Worm (Caenorhabditis elegans): Measurements from ENCODE around the gene Y57G11B.3.

DNA sequence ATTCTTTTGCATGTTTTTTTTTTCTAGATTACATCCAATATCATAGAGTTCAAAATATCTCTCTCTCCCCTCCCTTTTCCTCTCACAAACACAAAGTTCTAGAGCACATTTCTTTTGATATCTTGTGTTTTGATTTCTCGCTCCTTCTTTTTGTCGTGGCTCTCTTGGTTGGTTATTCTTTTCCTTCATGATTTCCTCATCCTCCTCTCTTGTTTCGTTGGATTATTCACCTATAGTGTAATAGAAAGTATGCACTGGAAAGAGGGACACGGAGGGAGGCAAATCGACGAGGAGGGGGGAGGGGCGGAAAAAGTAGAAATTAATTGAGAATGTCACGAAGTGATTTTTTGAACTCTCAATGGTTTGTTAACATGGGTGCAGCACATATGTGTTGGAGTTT, 32.3 kb upstream of the Y57G11B.3 start:
- TF ChIP-seq F55B11.4 (tag; optimal IDR thresholded peaks at IDR 0.05; ENCODE audit: borderline replicate concordance, insufficient read depth): no peak
- TF ChIP-seq cebp-1 (GFP tag; IDR thresholded peaks at IDR 0.05): no peak
- no peak for TF ChIP-seq cebp-1 (tag; optimal IDR thresholded peaks at IDR 0.05)
- no peak for TF ChIP-seq F49E8.2 (tag; optimal IDR thresholded peaks at IDR 0.05; ENCODE audit: insufficient read depth)
- TF ChIP-seq pha-4 (tag; optimal IDR thresholded peaks at IDR 0.05): no peak
- no peak for TF ChIP-seq hmg-20 (GFP tag; IDR thresholded peaks at IDR 0.05)
- TF ChIP-seq die-1 (tag; optimal IDR thresholded peaks at IDR 0.05): no peak
